Worm (Caenorhabditis elegans) whole organism, mixed stage, embryonic: ENCODE data around the gene T25B9.1.

Experiments
- elt-3 ChIP-seq: fragments of 150-350 bp; optimal IDR thresholded peaks from 2 replicates; lab custom pipeline; 2014; ENCODE audit warnings: missing biosample characterization, missing genetic modification characterization
- nhr-237 ChIP-seq: fragments of 150-350 bp; optimal IDR thresholded peaks from 2 replicates; lab custom pipeline; 2014; ENCODE audit warnings: missing biosample characterization, missing genetic modification characterization

ce11 chrIV:10799354-10799753, 49.4 kb upstream of the T25B9.1 start, which contains the start of gene zipt-2.1:
- TF ChIP-seq elt-3 (tag; lab: Kevin White, UChicago) (no peak), nhr-237 (tag; lab: Kevin White, UChicago) (no peak)
